Fruit fly (Drosophila melanogaster) whole organism, adult: ENCODE measurements around the gene CG43169.

Experiments
- CG11617 ChIP-seq: fragments of 200-800 bp; sonication (Bioruptor generic); optimal IDR thresholded peaks from 2 replicates; lab custom pipeline; 2017; ENCODE audit warnings: mild to moderate bottlenecking, missing biosample characterization, missing genetic modification reagents, missing genetic modification characterization
- CG12768 ChIP-seq: fragments of 200-800 bp; sonication (Bioruptor generic); optimal IDR thresholded peaks from 2 replicates; lab custom pipeline; 2017; ENCODE audit warnings: missing biosample characterization, missing genetic modification characterization, mild to moderate bottlenecking, moderate library complexity, missing genetic modification reagents
- CG14711 ChIP-seq: fragments of 200-800 bp; sonication (Bioruptor generic); optimal IDR thresholded peaks from 2 replicates; lab custom pipeline; 2018; ENCODE audit warnings: missing biosample characterization, mild to moderate bottlenecking, missing genetic modification characterization, moderate library complexity
- CG1620 ChIP-seq: fragments of 200-800 bp; sonication (Bioruptor generic); optimal IDR thresholded peaks from 2 replicates; lab custom pipeline; 2016; ENCODE audit warnings: missing biosample characterization, missing genetic modification characterization
- CG33017 ChIP-seq: fragments of 200-800 bp; sonication (Bioruptor generic); optimal IDR thresholded peaks from 2 replicates; lab custom pipeline; 2018; ENCODE audit warnings: missing biosample characterization, mild to moderate bottlenecking, missing genetic modification characterization, moderate library complexity
- CG5204 ChIP-seq: fragments of 200-800 bp; sonication (Bioruptor generic); optimal IDR thresholded peaks from 2 replicates; lab custom pipeline; 2016; ENCODE audit warnings: missing biosample characterization, missing genetic modification characterization
- CG7045 ChIP-seq: fragments of 200-800 bp; sonication (Bioruptor generic); optimal IDR thresholded peaks from 2 replicates; lab custom pipeline; 2017; ENCODE audit warnings: missing biosample characterization, mild to moderate bottlenecking, missing genetic modification characterization
- CG7101 ChIP-seq: fragments of 200-800 bp; sonication (Bioruptor generic); optimal IDR thresholded peaks from 2 replicates; lab custom pipeline; 2018; ENCODE audit warnings: missing biosample characterization, mild to moderate bottlenecking, missing genetic modification characterization, moderate library complexity
- Clk ChIP-seq: fragments of 200-800 bp; sonication (Bioruptor generic); optimal IDR thresholded peaks from 2 replicates; lab custom pipeline; 2017; ENCODE audit warnings: missing biosample characterization, missing genetic modification characterization
- Crg-1 ChIP-seq: fragments of 200-800 bp; sonication (Bioruptor generic); optimal IDR thresholded peaks from 2 replicates; lab custom pipeline; 2016; ENCODE audit warnings: missing biosample characterization, missing genetic modification characterization
- Hr96 ChIP-seq: fragments of 200-800 bp; sonication (Bioruptor generic); optimal IDR thresholded peaks from 2 replicates; lab custom pipeline; 2016; ENCODE audit warnings: missing biosample characterization, missing genetic modification characterization
- Mnt ChIP-seq: fragments of 200-800 bp; sonication (Bioruptor generic); optimal IDR thresholded peaks from 2 replicates; lab custom pipeline; 2016; ENCODE audit warnings: missing biosample characterization, mild to moderate bottlenecking, missing genetic modification characterization
- bab1 ChIP-seq: fragments of 200-800 bp; sonication (Bioruptor generic); optimal IDR thresholded peaks from 3 replicates; lab custom pipeline; 2019; ENCODE audit warnings: missing biosample characterization, mild to moderate bottlenecking, missing genetic modification characterization, moderate library complexity
- cic ChIP-seq: fragments of 200-800 bp; sonication (Bioruptor generic); optimal IDR thresholded peaks from 2 replicates; lab custom pipeline; 2017; ENCODE audit warnings: missing biosample characterization, mild to moderate bottlenecking, missing genetic modification characterization, moderate library complexity
- cnc ChIP-seq, 2 experiments: fragments of >200 bp; optimal IDR thresholded peaks; 2 replicates each; lab custom pipeline; 2017
- kay ChIP-seq: fragments of 200-800 bp; sonication (Bioruptor generic); peaks from one replicate; lab custom pipeline; 2016; ENCODE audit warnings: missing biosample characterization, missing genetic modification characterization, borderline replicate concordance
- ovo ChIP-seq: fragments of 200-800 bp; sonication (Bioruptor generic); optimal IDR thresholded peaks from 2 replicates; lab custom pipeline; 2016; ENCODE audit warnings: missing biosample characterization, missing genetic modification characterization
- pad ChIP-seq: fragments of 200-800 bp; sonication (Bioruptor generic); optimal IDR thresholded peaks from 3 replicates; lab custom pipeline; 2017; ENCODE audit warnings: missing biosample characterization, missing genetic modification characterization, mild to moderate bottlenecking, moderate library complexity, missing genetic modification reagents
- tj ChIP-seq: fragments of 200-800 bp; sonication (Bioruptor generic); optimal IDR thresholded peaks from 3 replicates; lab custom pipeline; 2017; ENCODE audit warnings: missing biosample characterization, mild to moderate bottlenecking, missing genetic modification characterization, moderate library complexity
- toe ChIP-seq: fragments of 200-800 bp; sonication (Bioruptor generic); optimal IDR thresholded peaks from 2 replicates; lab custom pipeline; 2016; ENCODE audit warnings: missing biosample characterization, missing genetic modification characterization

The CG43169 gene

dm6 chr3L:8859936-8860335 lies 28.5 kb downstream of the CG43169 start:
- TF ChIP-seq toe (GFP tag; lab: Kevin White, UChicago): no peak
- no peak for TF ChIP-seq CG5204 (GFP tag; lab: Kevin White, UChicago)
- TF ChIP-seq CG33017 (tag; lab: Kevin White, UChicago): no peak
- TF ChIP-seq CG7101 (tag; lab: Kevin White, UChicago): no peak
- TF ChIP-seq CG14711 (tag; lab: Kevin White, UChicago): no peak
- TF ChIP-seq Mnt (GFP tag; lab: Kevin White, UChicago): no peak
- TF ChIP-seq Clk (GFP tag; lab: Kevin White, UChicago): no peak
- TF ChIP-seq CG12768 (GFP tag; lab: Kevin White, UChicago): no peak
- TF ChIP-seq cic (GFP tag; lab: Kevin White, UChicago): no peak

DNA sequence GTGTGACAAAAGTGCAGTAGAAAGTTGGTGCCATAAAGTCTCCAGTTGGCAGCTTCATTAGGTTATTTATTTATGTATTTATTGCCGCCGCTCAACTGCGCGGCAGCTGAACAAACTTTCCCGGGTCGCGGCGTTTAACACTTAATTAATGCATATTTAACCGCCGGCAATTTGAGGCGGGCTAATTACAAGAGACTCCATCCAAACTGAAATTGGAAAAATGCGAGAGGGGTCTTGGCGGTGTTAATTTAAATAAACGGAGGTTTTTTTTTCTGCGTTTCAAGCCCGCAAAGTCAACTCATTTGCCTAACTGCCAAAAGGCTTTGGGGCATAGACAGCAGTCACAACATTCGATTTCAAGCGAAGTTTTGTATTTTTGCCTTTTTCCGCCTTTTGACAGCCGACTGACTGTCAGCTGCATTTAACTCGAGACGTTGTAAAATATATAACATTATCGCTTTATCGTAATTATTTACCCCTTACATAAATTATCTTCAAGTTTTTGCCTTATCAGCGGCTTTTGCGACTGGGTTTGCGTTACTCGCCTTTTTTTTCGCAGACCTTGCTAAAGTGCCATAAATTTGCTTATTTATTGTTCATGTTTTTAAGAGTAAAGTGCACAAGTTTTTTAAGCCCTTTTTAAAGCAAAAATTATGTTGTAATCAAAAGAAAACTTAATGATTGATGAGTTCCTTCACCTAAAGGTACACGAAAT lies 30.6 kb downstream of the CG43169 start:
- TF ChIP-seq toe (GFP tag; lab: Kevin White, UChicago): no peak
- peak; percentile 97 for TF ChIP-seq tj (GFP tag; lab: Kevin White, UChicago)
- no peak for TF ChIP-seq CG14711 (tag; lab: Kevin White, UChicago)
- TF ChIP-seq kay (GFP tag; lab: Kevin White, UChicago): no peak
- no peak for TF ChIP-seq cnc (optimal IDR thresholded peaks at IDR 0.05; lab: Kevin White, UChicago)
- TF ChIP-seq CG11617 (GFP tag; lab: Kevin White, UChicago): no peak
- TF ChIP-seq Mnt (GFP tag; lab: Kevin White, UChicago): no peak

DNA sequence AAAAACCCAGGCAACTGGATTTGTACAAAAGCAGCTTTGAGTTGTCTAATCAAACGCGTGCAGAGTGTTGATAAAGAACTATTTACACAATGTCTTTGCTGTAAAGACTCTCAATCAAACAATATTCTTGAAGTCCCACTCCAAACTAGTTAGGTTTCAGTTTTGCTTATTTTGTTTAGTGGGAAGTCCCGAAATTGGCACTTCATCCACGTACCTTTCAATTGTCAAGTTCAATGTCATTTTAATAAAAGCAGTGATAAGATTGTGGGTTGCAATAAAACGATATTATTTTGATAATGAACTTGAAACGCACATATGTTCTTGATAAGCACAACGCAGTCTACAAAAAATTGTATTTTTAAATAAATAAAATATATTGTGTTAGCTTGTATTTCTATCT lies 31.6 kb downstream of the CG43169 start:
- no peak for TF ChIP-seq cic (GFP tag; lab: Kevin White, UChicago)
- TF ChIP-seq CG14711 (tag; lab: Kevin White, UChicago): no peak
- no peak for TF ChIP-seq CG33017 (tag; lab: Kevin White, UChicago)
- TF ChIP-seq Mnt (GFP tag; lab: Kevin White, UChicago): no peak
- TF ChIP-seq CG7045 (GFP tag; lab: Kevin White, UChicago): no peak
- no peak for TF ChIP-seq Hr96
- TF ChIP-seq CG1620: no peak
- TF ChIP-seq tj (GFP tag; lab: Kevin White, UChicago): no peak
- TF ChIP-seq CG7101 (tag; lab: Kevin White, UChicago): no peak
- TF ChIP-seq CG12768 (GFP tag; lab: Kevin White, UChicago): no peak
- TF ChIP-seq bab1: no peak
- TF ChIP-seq kay (GFP tag; lab: Kevin White, UChicago): no peak

dm6 chr3L:8855262-8855661 lies 33.2 kb downstream of the CG43169 start:
- no peak for TF ChIP-seq Mnt (GFP tag; lab: Kevin White, UChicago)
- TF ChIP-seq CG5204 (GFP tag; lab: Kevin White, UChicago): no peak
- TF ChIP-seq cnc (optimal IDR thresholded peaks at IDR 0.05; lab: Kevin White, UChicago): no peak

dm6 chr3L:8853382-8853781 lies 35.1 kb downstream of the CG43169 start:
- TF ChIP-seq ovo (no peak), CG12768 (GFP tag; lab: Kevin White, UChicago) (no peak), toe (GFP tag; lab: Kevin White, UChicago) (no peak), Hr96 (no peak), CG11617 (GFP tag; lab: Kevin White, UChicago) (no peak), tj (GFP tag; lab: Kevin White, UChicago) (no peak), CG33017 (tag; lab: Kevin White, UChicago) (no peak)

- TF ChIP-seq CG14711 (tag; lab: Kevin White, UChicago) (no peak), toe (GFP tag; lab: Kevin White, UChicago) (no peak), pad (GFP tag; lab: Kevin White, UChicago) (no peak), CG1620 (no peak), bab1 (no peak), CG33017 (tag; lab: Kevin White, UChicago) (no peak), cnc (optimal IDR thresholded peaks at IDR 0.05; lab: Kevin White, UChicago) (no peak), Hr96 (no peak), tj (GFP tag; lab: Kevin White, UChicago) (no peak), cic (GFP tag; lab: Kevin White, UChicago) (no peak), CG5204 (GFP tag; lab: Kevin White, UChicago) (no peak), CG11617 (GFP tag; lab: Kevin White, UChicago) (no peak), Crg-1 (GFP tag; lab: Kevin White, UChicago) (no peak), CG7045 (GFP tag; lab: Kevin White, UChicago) (no peak), Clk (GFP tag; lab: Kevin White, UChicago) (no peak), CG12768 (GFP tag; lab: Kevin White, UChicago) (no peak), Mnt (GFP tag; lab: Kevin White, UChicago) (no peak)
Measured at dm6 chr3L:8852907-8853306, 35.5 kb downstream of the CG43169 start.

DNA sequence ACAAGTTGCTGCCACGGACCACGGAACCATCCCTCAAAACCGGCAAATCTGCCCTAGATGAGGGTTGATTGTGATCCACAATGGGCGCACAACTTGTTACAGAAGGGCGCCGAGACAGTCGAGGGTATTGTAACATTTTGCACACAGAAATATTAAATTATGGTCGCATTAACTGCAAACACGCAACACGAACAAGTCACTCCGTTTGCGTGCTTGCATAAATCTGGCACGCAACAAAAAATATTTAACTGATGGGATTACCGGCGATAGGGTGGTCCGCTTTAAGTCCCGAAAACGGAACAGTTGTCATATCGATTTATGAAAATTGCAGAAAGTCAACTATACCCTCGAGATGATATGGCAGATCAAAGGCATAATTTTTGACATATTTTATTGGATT lies 36.5 kb downstream of the CG43169 start:
- TF ChIP-seq CG12768 (GFP tag; lab: Kevin White, UChicago) (no peak), CG7045 (GFP tag; lab: Kevin White, UChicago) (no peak)
